Worm (Caenorhabditis elegans): ENCODE results near the gene kreg-1.

The kreg-1 gene

DNA sequence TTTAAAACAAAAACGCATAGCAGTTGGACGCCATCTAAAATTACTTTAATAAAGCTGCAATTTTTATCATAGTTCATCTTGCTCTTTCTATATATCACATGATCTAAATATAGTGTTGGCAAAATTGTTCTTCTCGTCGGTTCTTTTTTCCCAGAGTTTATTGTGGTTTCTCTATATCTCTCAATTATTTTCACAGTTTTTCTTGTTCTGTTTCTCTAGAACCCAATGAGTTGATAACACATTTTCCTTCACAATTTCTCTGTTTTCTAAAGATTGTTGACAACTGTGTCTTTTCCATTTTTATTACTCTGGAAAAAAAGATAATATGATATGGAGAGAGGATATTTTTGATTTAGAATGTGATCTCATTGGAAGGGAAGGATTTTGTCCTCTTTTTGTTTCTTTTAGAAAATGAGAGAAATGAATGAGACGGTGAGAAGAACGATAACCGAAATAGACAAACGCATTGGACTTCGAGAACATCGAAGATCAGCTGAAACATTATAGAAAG is 44.8 kb downstream of the kreg-1 start:
- TF ChIP-seq egl-5 (tag; optimal IDR thresholded peaks at IDR 0.05) (no peak), jun-1 (tag; optimal IDR thresholded peaks at IDR 0.05) (no peak), ZK546.5 (tag; optimal IDR thresholded peaks at IDR 0.05) (no peak), elt-2 (tag; optimal IDR thresholded peaks at IDR 0.05) (peak; percentile 12), fos-1 (tag; optimal IDR thresholded peaks at IDR 0.05) (no peak), unc-39 (tag; optimal IDR thresholded peaks at IDR 0.05) (no peak), pha-4 (tag; optimal IDR thresholded peaks at IDR 0.05) (peak; percentile 6), lin-15B (tag; optimal IDR thresholded peaks at IDR 0.05) (no peak), mdl-1 (tag; optimal IDR thresholded peaks at IDR 0.05) (no peak), skn-1 (tag; optimal IDR thresholded peaks at IDR 0.05) (no peak), ceh-82 (tag; optimal IDR thresholded peaks at IDR 0.05) (no peak), sea-2 (GFP tag; optimal IDR thresholded peaks at IDR 0.05) (no peak)

DNA sequence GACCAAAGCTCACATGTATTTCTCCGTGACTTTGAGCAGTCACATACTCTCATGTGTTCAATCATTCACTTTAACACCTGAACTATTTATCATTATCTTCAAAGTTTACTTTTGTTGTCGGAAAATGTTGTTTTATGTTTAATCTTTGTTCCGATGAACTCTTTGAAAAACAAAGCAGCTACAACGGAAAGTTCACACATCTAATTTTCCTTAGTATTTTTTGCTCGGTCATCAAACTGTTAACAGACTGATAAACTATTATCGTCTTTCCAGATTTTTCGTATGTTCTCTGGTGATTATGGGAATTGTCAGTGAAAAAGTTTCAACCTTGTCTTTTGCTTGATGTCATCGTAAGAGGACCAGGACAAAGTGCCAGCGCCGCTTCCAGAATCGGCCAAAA is 46.4 kb downstream of the kreg-1 start:
- TF ChIP-seq nfya-1 (tag; optimal IDR thresholded peaks at IDR 0.05; ENCODE audit: insufficient read depth) (no peak), fkh-2 (tag; optimal IDR thresholded peaks at IDR 0.05) (no peak), daf-12 (tag; optimal IDR thresholded peaks at IDR 0.05) (no peak), eor-1 (tag; optimal IDR thresholded peaks at IDR 0.05) (no peak), ZK546.5 (tag; optimal IDR thresholded peaks at IDR 0.05) (no peak), unc-62 (GFP tag; optimal IDR thresholded peaks at IDR 0.05) (no peak), nhr-23 (tag; optimal IDR thresholded peaks at IDR 0.05) (no peak), sea-2 (GFP tag; optimal IDR thresholded peaks at IDR 0.05) (no peak), R02D3.7 (tag; optimal IDR thresholded peaks at IDR 0.05) (no peak), aly-2 (tag; optimal IDR thresholded peaks at IDR 0.05) (no peak), elt-2 (tag; optimal IDR thresholded peaks at IDR 0.05) (peak; percentile 74), nhr-76 (tag; optimal IDR thresholded peaks at IDR 0.05) (no peak), pha-4 (tag; optimal IDR thresholded peaks at IDR 0.05) (peak; percentile 30), pqm-1 (tag; optimal IDR thresholded peaks at IDR 0.05) (peak; percentile 67), ztf-4 (tag; optimal IDR thresholded peaks at IDR 0.05) (no peak)

Data from whole organism, L3 larva.